Fruit fly (Drosophila melanogaster): ENCODE data around the gene Ir10a.

The Ir10a gene

DNA sequence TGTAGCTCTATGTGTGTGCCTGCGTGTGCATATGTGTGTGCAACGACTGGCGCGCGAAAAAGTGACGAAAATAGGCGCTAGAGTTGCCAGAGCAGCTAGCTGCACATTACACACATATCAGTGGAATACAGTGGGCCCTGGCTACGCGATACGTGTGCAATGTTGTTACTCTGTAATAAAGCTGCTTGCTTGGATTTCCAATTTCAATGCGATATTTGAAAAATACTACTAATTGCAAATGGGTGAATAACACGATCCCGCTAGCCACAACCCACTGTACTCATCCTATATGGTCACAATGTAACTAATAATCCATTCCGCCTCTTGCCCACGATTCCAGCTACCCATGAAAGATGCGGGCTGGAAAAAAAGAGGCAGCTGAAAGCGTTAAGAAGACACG is 40.3 kb upstream of the Ir10a start (continued):
- peak; percentile 95 for TF ChIP-seq CG15269 (tag; optimal IDR thresholded peaks at IDR 0.05)
- no peak for TF ChIP-seq CG13287 (GFP tag; IDR thresholded peaks at IDR 0.05; ENCODE audit: partially characterized antibody)
- no peak for TF ChIP-seq sna (GFP tag; IDR thresholded peaks at IDR 0.05; ENCODE audit: partially characterized antibody)
- peak; percentile 20 for TF ChIP-seq CG15479 (GFP tag; optimal IDR thresholded peaks at IDR 0.05)
- no peak for TF ChIP-seq Vsx1 (GFP tag; optimal IDR thresholded peaks at IDR 0.05)
- no peak for TF ChIP-seq hb (GFP tag; IDR thresholded peaks at IDR 0.05; ENCODE audit: partially characterized antibody)
- TF ChIP-seq mld (GFP tag; IDR thresholded peaks at IDR 0.05; ENCODE audit: partially characterized antibody) = no peak
- TF ChIP-seq CG14441 (GFP tag; IDR thresholded peaks at IDR 0.05) = peak; percentile 96
- peak; percentile 94 for TF ChIP-seq CG7786 (GFP tag; optimal IDR thresholded peaks at IDR 0.05)
- peak; percentile 50 for TF ChIP-seq CG10431 (GFP tag; optimal IDR thresholded peaks at IDR 0.05)
- TF ChIP-seq kni (GFP tag; optimal IDR thresholded peaks at IDR 0.05) = peak; percentile 12
- TF ChIP-seq disco-r (GFP tag; optimal IDR thresholded peaks at IDR 0.05) = peak; percentile 88
- TF ChIP-seq vnd (GFP tag; IDR thresholded peaks at IDR 0.05; ENCODE audit: partially characterized antibody) = no peak
- peak; percentile 81 for TF ChIP-seq fd64A (GFP tag; optimal IDR thresholded peaks at IDR 0.05)
- peak; percentile 95 for TF ChIP-seq CG11695 (GFP tag; IDR thresholded peaks at IDR 0.05)
- peak; percentile 76 for TF ChIP-seq CG12236 (GFP tag; optimal IDR thresholded peaks at IDR 0.05)
- peak; percentile 91 for TF ChIP-seq CG5245 (GFP tag; optimal IDR thresholded peaks at IDR 0.05)
- TF ChIP-seq btn (GFP tag; optimal IDR thresholded peaks at IDR 0.05) = peak; percentile 89
- TF ChIP-seq CG6654 (GFP tag; optimal IDR thresholded peaks at IDR 0.05) = peak; percentile 77
- peak; percentile 96 for TF ChIP-seq ranshi (GFP tag; IDR thresholded peaks at IDR 0.05)
- TF ChIP-seq CG12769 (tag; optimal IDR thresholded peaks at IDR 0.05) = peak; percentile 97
- TF ChIP-seq sr (GFP tag; IDR thresholded peaks at IDR 0.05) = peak; percentile 87
- peak; percentile 75 for TF ChIP-seq CG15073 (GFP tag; optimal IDR thresholded peaks at IDR 0.05)
- TF ChIP-seq psq (GFP tag; optimal IDR thresholded peaks at IDR 0.05) = peak; percentile 61
- peak; percentile 90 for TF ChIP-seq maf-S (GFP tag; optimal IDR thresholded peaks at IDR 0.05)
- peak; percentile 66 for TF ChIP-seq ac (GFP tag; optimal IDR thresholded peaks at IDR 0.05)
- peak; percentile 84 for TF ChIP-seq dm (GFP tag; optimal IDR thresholded peaks at IDR 0.05)
- TF ChIP-seq CG34422 (GFP tag; IDR thresholded peaks at IDR 0.05) = peak; percentile 97
- TF ChIP-seq CG34224 (GFP tag; IDR thresholded peaks at IDR 0.05; ENCODE audit: partially characterized antibody) = no peak
- peak; percentile 91 for TF ChIP-seq Abd-B (GFP tag; optimal IDR thresholded peaks at IDR 0.05)
- peak; percentile 95 for TF ChIP-seq tgo (GFP tag; IDR thresholded peaks at IDR 0.05)
- TF ChIP-seq NK7.1 (GFP tag; optimal IDR thresholded peaks at IDR 0.05) = peak; percentile 90
- peak; percentile 99 for TF ChIP-seq Ets65A (GFP tag)
- TF ChIP-seq CG1647 (GFP tag; optimal IDR thresholded peaks at IDR 0.05) = peak; percentile 90
- peak; percentile 94 to 97 for TF ChIP-seq dpn (GFP tag; optimal IDR thresholded peaks at IDR 0.05)
- peak; percentile 88 for TF ChIP-seq CG8924 (tag; optimal IDR thresholded peaks at IDR 0.05)
- TF ChIP-seq zen2 (GFP tag; IDR thresholded peaks at IDR 0.05; ENCODE audit: partially characterized antibody) = no peak
- peak; percentile 87 for TF ChIP-seq CG7556 (GFP tag; optimal IDR thresholded peaks at IDR 0.05)
- TF ChIP-seq Atf3 (GFP tag; optimal IDR thresholded peaks at IDR 0.05) = peak; percentile 85
- peak; percentile 83 for TF ChIP-seq rib (GFP tag; IDR thresholded peaks at IDR 0.05)
- peak; percentile 94 for TF ChIP-seq CG4424 (GFP tag; optimal IDR thresholded peaks at IDR 0.05)
- peak; percentile 89 for TF ChIP-seq caup (GFP tag; optimal IDR thresholded peaks at IDR 0.05; ENCODE audit: severe bottlenecking)
- TF ChIP-seq D19B (GFP tag; optimal IDR thresholded peaks at IDR 0.05) = peak; percentile 76
- TF ChIP-seq CG1792 (GFP tag; optimal IDR thresholded peaks at IDR 0.05) = peak; percentile 87
- TF ChIP-seq oc (tag; optimal IDR thresholded peaks at IDR 0.05) = peak; percentile 92
- no peak for TF ChIP-seq CG8478 (optimal IDR thresholded peaks at IDR 0.05)
- peak; percentile 92 for TF ChIP-seq CG1602 (GFP tag; optimal IDR thresholded peaks at IDR 0.05)
- peak; percentile 87 for TF ChIP-seq CG10979 (tag; optimal IDR thresholded peaks at IDR 0.05)
- TF ChIP-seq Trl (optimal IDR thresholded peaks at IDR 0.05) = no peak
- TF ChIP-seq Trl (GFP tag; optimal IDR thresholded peaks at IDR 0.05) = peak; percentile 93
- peak; percentile 84 for TF ChIP-seq vfl (GFP tag; optimal IDR thresholded peaks at IDR 0.05)
